Fruit fly (Drosophila melanogaster) whole organism, embryonic: ENCODE data around the gene Aasdh.

Source experiments
- Awh ChIP-seq: fragments of 200-800 bp; sonication (Bioruptor generic); IDR thresholded peaks from 2 replicates; pipeline ENCODE4, ENCODE4 v1.3.6; 2022; ENCODE audit warnings: missing biosample characterization, missing genetic modification characterization
- CG11398 ChIP-seq: fragments of 200-800 bp; sonication (Bioruptor generic); optimal IDR thresholded peaks from 2 replicates; lab custom pipeline; 2016; ENCODE audit warnings: missing biosample characterization, missing genetic modification characterization
- CG6683 ChIP-seq: fragments of 200-800 bp; sonication (Bioruptor generic); optimal IDR thresholded peaks from 2 replicates; lab custom pipeline; 2017; ENCODE audit warnings: missing biosample characterization, mild to moderate bottlenecking, missing genetic modification characterization, missing genetic modification reagents
- oc ChIP-seq: fragments of 200-800 bp; sonication (Bioruptor generic); optimal IDR thresholded peaks from 2 replicates; lab custom pipeline; 2018; ENCODE audit warnings: missing biosample characterization, mild to moderate bottlenecking, missing genetic modification characterization, moderate library complexity
- ttk ChIP-seq: fragments of 200-800 bp; sonication (Bioruptor generic); IDR thresholded peaks from 2 replicates; pipeline ENCODE4 v2.1.2; 2022; ENCODE audit warnings: missing biosample characterization, missing genetic modification characterization

dm6 chr2L:8451497-8451896 lies 2.1 kb upstream of the Aasdh start:
- TF ChIP-seq oc (tag; lab: Kevin White, UChicago) (no peak), CG6683 (GFP tag; lab: Kevin White, UChicago) (no peak), ttk (no peak), CG11398 (no peak), Awh (GFP tag; lab: Robert Waterston, UW) (no peak)
